Worm (Caenorhabditis elegans) whole organism, late embryonic: Measurements from ENCODE around the gene K10H10.12.

ENCODE experiments used
- T23F11.4 ChIP-seq: fragments of 200-800 bp; sonication (Bioruptor generic); optimal IDR thresholded peaks from 2 replicates; lab custom pipeline; 2018; ENCODE audit warnings: mild to moderate bottlenecking, missing genetic modification characterization, missing compliant biosample characterization
- ama-1 ChIP-seq: fragments of 150-350 bp; optimal IDR thresholded peaks from 2 replicates; lab custom pipeline; 2014
- che-1 ChIP-seq: sonication (generic microtip); optimal IDR thresholded peaks from 2 replicates; lab custom pipeline; 2016; ENCODE audit warnings: mild to moderate bottlenecking, missing genetic modification characterization, missing compliant biosample characterization
- fkh-10 ChIP-seq: fragments of 150-350 bp; optimal IDR thresholded peaks from 2 replicates; lab custom pipeline; 2014; ENCODE audit warnings: missing biosample characterization, missing genetic modification reagents, missing genetic modification characterization
- gmeb-2 ChIP-seq: sonication (generic microtip); optimal IDR thresholded peaks from 2 replicates; lab custom pipeline; 2016; ENCODE audit warnings: missing genetic modification characterization, inconsistent platforms, missing compliant biosample characterization
- nhr-11 ChIP-seq: fragments of 150-350 bp; optimal IDR thresholded peaks from 2 replicates; lab custom pipeline; 2014; ENCODE audit warnings: missing biosample characterization, missing genetic modification characterization
- pag-3 ChIP-seq: sonication (generic microtip); optimal IDR thresholded peaks from 2 replicates; lab custom pipeline; 2016; ENCODE audit warnings: missing compliant biosample characterization, missing genetic modification characterization, borderline replicate concordance
- pax-1 ChIP-seq: fragments of 150-350 bp; optimal IDR thresholded peaks from 2 replicates; lab custom pipeline; 2014; ENCODE audit warnings: missing biosample characterization, missing genetic modification characterization
- unc-42 ChIP-seq: sonication (generic microtip); optimal IDR thresholded peaks from 2 replicates; lab custom pipeline; 2016; ENCODE audit warnings: missing genotype, missing genetic modification characterization, missing compliant biosample characterization

ce11 chrII:14494414-14494463 lies 11.9 kb downstream of the K10H10.12 start, which contains the start of gene cysl-2:
- TF ChIP-seq gmeb-2 (tag; lab: Kevin White, UChicago) (no peak), che-1 (tag; lab: Kevin White, UChicago) (no peak), pax-1 (tag; lab: Kevin White, UChicago) (no peak), fkh-10 (GFP tag; lab: Kevin White, UChicago) (no peak), ama-1 (no peak), pag-3 (no peak), nhr-11 (tag; lab: Kevin White, UChicago) (no peak), unc-42 (tag; lab: Kevin White, UChicago) (no peak), T23F11.4 (GFP tag; lab: Kevin White, UChicago) (no peak)
